Fruit fly (Drosophila melanogaster) whole organism, embryonic: ENCODE measurements around the gene CG10970.
A peak's percentile ranks its signal among the peaks of the same experiment; 100 is the strongest.

Source experiments
- Adf1 ChIP-seq: fragments of 200-800 bp; sonication (Bioruptor generic); IDR thresholded peaks from 2 replicates; pipeline ENCODE4 v1.3.6; 2022; ENCODE audit warnings: missing biosample characterization, missing genetic modification characterization
- CG10654 ChIP-seq: fragments of 200-800 bp; sonication (Bioruptor generic); optimal IDR thresholded peaks from 2 replicates; lab custom pipeline; 2016; ENCODE audit warnings: missing biosample characterization, missing genetic modification characterization
- CG11093 ChIP-seq: fragments of 200-800 bp; sonication (Bioruptor generic); IDR thresholded peaks from 3 replicates; pipeline ENCODE4 v1.3.6; 2022; ENCODE audit warnings: missing biosample characterization, missing genetic modification characterization
- CG11247 ChIP-seq: fragments of 200-800 bp; sonication (Bioruptor generic); IDR thresholded peaks from 2 replicates; pipeline ENCODE4 v1.3.6; 2022; ENCODE audit warnings: missing biosample characterization, missing genetic modification characterization
- CG11696 ChIP-seq: fragments of 200-800 bp; sonication (Bioruptor generic); IDR thresholded peaks from 2 replicates; pipeline ENCODE4 v1.3.6; 2022; ENCODE audit warnings: missing biosample characterization, missing genetic modification characterization
- CG13296 ChIP-seq: fragments of 200-800 bp; sonication (Bioruptor generic); optimal IDR thresholded peaks from 3 replicates; lab custom pipeline; 2018; ENCODE audit warnings: missing biosample characterization, mild to moderate bottlenecking, missing genetic modification characterization
- CG13775 ChIP-seq: fragments of 200-800 bp; sonication (Bioruptor generic); optimal IDR thresholded peaks from 3 replicates; lab custom pipeline; 2017; ENCODE audit warnings: missing biosample characterization, mild to moderate bottlenecking, missing genetic modification characterization
- CG16863 ChIP-seq: fragments of 200-800 bp; sonication (Bioruptor generic); optimal IDR thresholded peaks from 3 replicates; lab custom pipeline; 2016; ENCODE audit warnings: missing biosample characterization, missing genetic modification characterization
- CG17361 ChIP-seq: fragments of 200-800 bp; sonication (Bioruptor generic); IDR thresholded peaks from 3 replicates; pipeline ENCODE4 v1.3.6; 2022; ENCODE audit warnings: missing biosample characterization, missing genetic modification characterization
- CG17568 ChIP-seq: fragments of 200-800 bp; sonication (Bioruptor generic); optimal IDR thresholded peaks from 2 replicates; lab custom pipeline; 2018; ENCODE audit warnings: missing biosample characterization, mild to moderate bottlenecking, missing genetic modification characterization, moderate library complexity
- CG17612 ChIP-seq: fragments of 200-800 bp; sonication (Bioruptor generic); IDR thresholded peaks from 2 replicates; pipeline ENCODE4 v1.3.6; 2022; ENCODE audit warnings: missing biosample characterization, missing genetic modification characterization
- CG18619 ChIP-seq: fragments of 200-800 bp; sonication (Bioruptor generic); optimal IDR thresholded peaks from 3 replicates; lab custom pipeline; 2017; ENCODE audit warnings: missing biosample characterization, mild to moderate bottlenecking, missing genetic modification characterization
- CG2120 ChIP-seq: fragments of 200-800 bp; sonication (Bioruptor generic); optimal IDR thresholded peaks from 3 replicates; lab custom pipeline; 2016; ENCODE audit warnings: missing biosample characterization, missing genetic modification characterization
- CG3838 ChIP-seq: fragments of 200-800 bp; sonication (Bioruptor generic); optimal IDR thresholded peaks from 3 replicates; lab custom pipeline; 2016; ENCODE audit warnings: missing biosample characterization, missing genetic modification characterization
- CG4820 ChIP-seq: fragments of 200-800 bp; sonication (Bioruptor generic); optimal IDR thresholded peaks from 3 replicates; lab custom pipeline; 2016; ENCODE audit warnings: missing biosample characterization, missing genetic modification characterization
- CG5953 ChIP-seq: fragments of 200-800 bp; sonication (Bioruptor generic); IDR thresholded peaks from 2 replicates; pipeline ENCODE4 v1.3.6; 2022; ENCODE audit warnings: missing biosample characterization, missing genetic modification characterization
- CG7372 ChIP-seq: fragments of 200-800 bp; sonication (Bioruptor generic); IDR thresholded peaks from 2 replicates; pipeline ENCODE4 v1.3.6; 2022; ENCODE audit warnings: missing biosample characterization, missing genetic modification characterization
- CG8359 ChIP-seq: fragments of 200-800 bp; sonication (Bioruptor generic); optimal IDR thresholded peaks from 2 replicates; lab custom pipeline; 2017; ENCODE audit warnings: missing biosample characterization, mild to moderate bottlenecking, missing genetic modification characterization, borderline replicate concordance
- CTCF ChIP-seq: fragments of 200-800 bp; sonication (Bioruptor generic); optimal IDR thresholded peaks from 2 replicates; lab custom pipeline; 2017; ENCODE audit warnings: missing biosample characterization, mild to moderate bottlenecking, missing genetic modification characterization, moderate library complexity
- D19B ChIP-seq: fragments of 200-800 bp; sonication (Bioruptor generic); optimal IDR thresholded peaks from 2 replicates; lab custom pipeline; 2017; ENCODE audit warnings: missing biosample characterization, mild to moderate bottlenecking, missing genetic modification characterization
- Dbx ChIP-seq: fragments of 200-800 bp; sonication (Bioruptor generic); IDR thresholded peaks from 3 replicates; pipeline ENCODE4 v1.3.6; 2022; ENCODE audit warnings: missing biosample characterization, missing genetic modification characterization
- Doc3 ChIP-seq: fragments of 200-800 bp; sonication (Bioruptor generic); IDR thresholded peaks from 3 replicates; pipeline ENCODE4 v1.3.6; 2022; ENCODE audit warnings: missing biosample characterization, missing genetic modification characterization; ENCODE audit not compliant: partially characterized antibody
- Drgx ChIP-seq: fragments of 200-800 bp; sonication (Bioruptor generic); IDR thresholded peaks from 2 replicates; pipeline ENCODE4 v1.3.6; 2022; ENCODE audit warnings: missing biosample characterization, missing genetic modification characterization
- Ets65A ChIP-seq: fragments of 200-800 bp; sonication (Bioruptor generic); peaks from one replicate; lab custom pipeline; 2016; ENCODE audit warnings: missing biosample characterization, missing genetic modification characterization
- Ets97D ChIP-seq: fragments of 200-800 bp; sonication (Bioruptor generic); optimal IDR thresholded peaks from 3 replicates; lab custom pipeline; 2016; ENCODE audit warnings: missing biosample characterization, missing genetic modification characterization
- H15 ChIP-seq: fragments of 200-800 bp; sonication (Bioruptor generic); IDR thresholded peaks from 3 replicates; pipeline ENCODE4 v1.3.6; 2022; ENCODE audit warnings: missing biosample characterization, missing genetic modification characterization
- Hey ChIP-seq: fragments of 200-800 bp; sonication (Bioruptor generic); optimal IDR thresholded peaks from 3 replicates; lab custom pipeline; 2018; ENCODE audit warnings: missing biosample characterization, mild to moderate bottlenecking, missing genetic modification characterization
- Hr51 ChIP-seq, 2 experiments: fragments of 200-800 bp; sonication (Bioruptor generic); optimal IDR thresholded peaks; 2 replicates in 1 of 2; 3 replicates in 1 of 2; lab custom pipeline; 2016 to 2018; ENCODE audit warnings: missing biosample characterization in 2 of 2, missing genetic modification characterization in 2 of 2, mild to moderate bottlenecking in 1 of 2, moderate library complexity in 1 of 2
- Mad ChIP-seq: fragments of 200-800 bp; sonication (Bioruptor generic); optimal IDR thresholded peaks from 2 replicates; lab custom pipeline; 2016; ENCODE audit warnings: missing biosample characterization, missing genetic modification characterization
- Mrtf ChIP-seq: fragments of 200-800 bp; sonication (Bioruptor generic); IDR thresholded peaks from 3 replicates; pipeline ENCODE4 v1.3.6; 2022; ENCODE audit warnings: missing biosample characterization, missing genetic modification characterization
- Optix ChIP-seq: fragments of 200-800 bp; sonication (Bioruptor generic); IDR thresholded peaks from 3 replicates; pipeline ENCODE4 v1.3.6; 2022; ENCODE audit warnings: missing biosample characterization, missing genetic modification characterization
- Rx ChIP-seq: fragments of 200-800 bp; sonication (Bioruptor generic); IDR thresholded peaks from 2 replicates; pipeline ENCODE4 v1.3.6; 2022; ENCODE audit warnings: missing biosample characterization, missing genetic modification characterization
- Sox100B ChIP-seq: fragments of 200-800 bp; sonication (Bioruptor generic); optimal IDR thresholded peaks from 3 replicates; lab custom pipeline; 2018; ENCODE audit warnings: missing biosample characterization, mild to moderate bottlenecking, missing genetic modification characterization
- Trl ChIP-seq, 3 experiments: fragments of >200 bp in 2 of 3; fragments of 200-800 bp in 1 of 3; sonication (Bioruptor generic) in 1 of 3; optimal IDR thresholded peaks; 2 replicates in 1 of 3; 3 replicates in 2 of 3; lab custom pipeline; 2016 to 2017; ENCODE audit warnings: missing biosample characterization in 1 of 3, missing genetic modification characterization in 1 of 3
- Usf ChIP-seq: fragments of 200-800 bp; sonication (Bioruptor generic); optimal IDR thresholded peaks from 2 replicates; lab custom pipeline; 2017; ENCODE audit warnings: missing genotype, missing biosample characterization, missing genetic modification characterization
- Xrp1 ChIP-seq: fragments of 200-800 bp; sonication (Bioruptor generic); IDR thresholded peaks from 2 replicates; pipeline ENCODE4 v1.3.6; 2022; ENCODE audit warnings: missing biosample characterization, missing genetic modification characterization
- disco-r ChIP-seq: fragments of 200-800 bp; sonication (Bioruptor generic); optimal IDR thresholded peaks from 2 replicates; lab custom pipeline; 2016; ENCODE audit warnings: missing biosample characterization, missing genetic modification characterization
- fru ChIP-seq: fragments of >200 bp; optimal IDR thresholded peaks from 2 replicates; lab custom pipeline; 2017
- gro ChIP-seq: fragments of 200-800 bp; sonication (Bioruptor generic); optimal IDR thresholded peaks from 2 replicates; lab custom pipeline; 2016; ENCODE audit warnings: missing biosample characterization, missing genetic modification characterization
- kah ChIP-seq: fragments of 200-800 bp; sonication (Bioruptor generic); optimal IDR thresholded peaks from 2 replicates; lab custom pipeline; 2018; ENCODE audit warnings: missing biosample characterization, mild to moderate bottlenecking, missing genetic modification characterization
- klu ChIP-seq: fragments of 200-800 bp; sonication (Bioruptor generic); IDR thresholded peaks from 2 replicates; pipeline ENCODE4 v1.3.6; 2022; ENCODE audit warnings: missing biosample characterization, missing genetic modification characterization
- mam ChIP-seq: fragments of 200-800 bp; sonication (Bioruptor generic); optimal IDR thresholded peaks from 3 replicates; lab custom pipeline; 2016; ENCODE audit warnings: missing biosample characterization, missing genetic modification characterization
- mirr ChIP-seq: fragments of 200-800 bp; sonication (Bioruptor generic); optimal IDR thresholded peaks from 3 replicates; lab custom pipeline; 2018; ENCODE audit warnings: missing biosample characterization, mild to moderate bottlenecking, missing genetic modification characterization
- pfk ChIP-seq: fragments of 200-800 bp; sonication (Bioruptor generic); optimal IDR thresholded peaks from 2 replicates; lab custom pipeline; 2018; ENCODE audit warnings: missing biosample characterization, mild to moderate bottlenecking, missing genetic modification characterization, moderate library complexity
- pho ChIP-seq: fragments of 200-800 bp; sonication (Bioruptor generic); optimal IDR thresholded peaks from 2 replicates; lab custom pipeline; 2016; ENCODE audit warnings: missing biosample characterization, missing genetic modification characterization
- psq ChIP-seq: fragments of 200-800 bp; sonication (Bioruptor generic); optimal IDR thresholded peaks from 2 replicates; lab custom pipeline; 2017; ENCODE audit warnings: missing biosample characterization, missing genetic modification characterization
- pum ChIP-seq: fragments of 200-800 bp; sonication (Bioruptor generic); optimal IDR thresholded peaks from 2 replicates; lab custom pipeline; 2016; ENCODE audit warnings: missing biosample characterization, missing genetic modification characterization
- sr ChIP-seq: fragments of 200-800 bp; sonication (Bioruptor generic); IDR thresholded peaks from 3 replicates; pipeline ENCODE4 v1.3.6; 2022; ENCODE audit warnings: missing biosample characterization, missing genetic modification characterization
- trem ChIP-seq: fragments of 200-800 bp; optimal IDR thresholded peaks from 3 replicates; lab custom pipeline; 2019; ENCODE audit warnings: missing biosample characterization, mild to moderate bottlenecking, missing genetic modification characterization, moderate library complexity
- vvl ChIP-seq: fragments of 200-800 bp; sonication (Bioruptor generic); IDR thresholded peaks from 2 replicates; pipeline ENCODE4 v1.3.6; 2022; ENCODE audit warnings: missing biosample characterization, missing genetic modification characterization

CG10970 gene

dm6 chrX:9047725-9048384, 23.4 kb downstream of the CG10970 start (continued):
- TF ChIP-seq Optix (GFP tag; lab: Robert Waterston, UW) = no peak
- TF ChIP-seq CG11093 (GFP tag; lab: Robert Waterston, UW) = peak; percentile 44; the same call in 1 of the 3 replicates
- TF ChIP-seq CG4820 (GFP tag; lab: Kevin White, UChicago) = peak; percentile 31
- no peak for TF ChIP-seq Doc3 (GFP tag; lab: Robert Waterston, UW)
- TF ChIP-seq pum (GFP tag; lab: Kevin White, UChicago) = peak; percentile 39
- peak; percentile 20 for TF ChIP-seq CG2120 (GFP tag; lab: Kevin White, UChicago)
- peak; percentile 7 for TF ChIP-seq CG10654 (GFP tag; lab: Kevin White, UChicago)
- TF ChIP-seq kah (GFP tag; lab: Kevin White, UChicago) = peak; percentile 31
- TF ChIP-seq Usf (GFP tag; lab: Kevin White, UChicago) = no peak
- TF ChIP-seq mam (GFP tag; lab: Kevin White, UChicago) = no peak
- TF ChIP-seq Mrtf = no peak
- TF ChIP-seq CG17568 (GFP tag; lab: Kevin White, UChicago) = peak; percentile 19
- no peak for TF ChIP-seq Dbx (GFP tag; lab: Robert Waterston, UW)
- TF ChIP-seq Adf1 (GFP tag; lab: Robert Waterston, UW) = peak; percentile 76
- peak; percentile 20 for TF ChIP-seq Mad (GFP tag; lab: Kevin White, UChicago)
- peak; percentile 63 for TF ChIP-seq psq (GFP tag; lab: Kevin White, UChicago)
- TF ChIP-seq disco-r (GFP tag; lab: Kevin White, UChicago) = no peak
- TF ChIP-seq Ets65A (GFP tag; lab: Kevin White, UChicago) = peak; percentile 92
- TF ChIP-seq CG17361 (GFP tag; lab: Robert Waterston, UW) = peak; percentile 85
- no peak for TF ChIP-seq CG3838 (GFP tag; lab: Kevin White, UChicago)

dm6 chrX:9046986-9047385, 24.2 kb downstream of the CG10970 start:
- TF ChIP-seq klu (GFP tag; lab: Robert Waterston, UW) (no peak), Sox100B (no peak), pfk (GFP tag; lab: Kevin White, UChicago) (no peak), vvl (GFP tag; lab: Robert Waterston, UW) (peak; percentile 47; the same call in 1 of the 2 replicates), fru (lab: Kevin White, UChicago) (no peak), CG13296 (GFP tag; lab: Kevin White, UChicago) (no peak), gro (no peak), CG18619 (GFP tag; lab: Kevin White, UChicago) (no peak), CG17612 (GFP tag; lab: Robert Waterston, UW) (no peak), pho (GFP tag; lab: Kevin White, UChicago) (no peak), D19B (GFP tag; lab: Kevin White, UChicago) (no peak), CG11696 (GFP tag; lab: Robert Waterston, UW) (0 out of 2 replicates have a peak, but pooled peaks have one; percentile 22), Trl (optimal IDR thresholded peaks at IDR 0.05; lab: Kevin White, UChicago) (no peak), Trl (GFP tag; optimal IDR thresholded peaks at IDR 0.05; lab: Kevin White, UChicago) (no peak), Xrp1 (GFP tag; lab: Robert Waterston, UW) (peak; percentile 64), sr (GFP tag; lab: Robert Waterston, UW) (no peak), CG7372 (GFP tag; lab: Robert Waterston, UW) (0 out of 2 replicates have a peak, but pooled peaks have one; percentile 9), H15 (GFP tag; lab: Robert Waterston, UW) (no peak), disco-r (GFP tag; lab: Kevin White, UChicago) (no peak), CG5953 (no peak), CG16863 (GFP tag; lab: Kevin White, UChicago) (no peak), Ets97D (no peak), CTCF (no peak), CG8359 (GFP tag; lab: Kevin White, UChicago) (no peak), Drgx (peak; percentile 84), Hey (tag; lab: Kevin White, UChicago) (no peak), CG13775 (GFP tag; lab: Kevin White, UChicago) (no peak), CG11247 (GFP tag; lab: Robert Waterston, UW) (no peak), Mrtf (peak; percentile 51; the same call in 1 of the 3 replicates), Rx (GFP tag; lab: Robert Waterston, UW) (peak; percentile 40; the same call in 1 of the 2 replicates), trem (tag; lab: Kevin White, UChicago) (no peak), Hr51 (GFP tag; optimal IDR thresholded peaks at IDR 0.05; lab: Kevin White, UChicago) (peak in 1 of 2 experiments; percentile 33), mirr (GFP tag; lab: Kevin White, UChicago) (no peak)
